Worm (Caenorhabditis elegans) whole organism, L2 larva: ENCODE results near the gene Y11D7A.9.

Experiments
- C34F6.9 ChIP-seq: fragments of 150-350 bp; optimal IDR thresholded peaks from 2 replicates; lab custom pipeline; 2014; ENCODE audit warnings: missing biosample characterization, missing genetic modification characterization
- R02D3.7 ChIP-seq: fragments of 150-350 bp; optimal IDR thresholded peaks from 2 replicates; lab custom pipeline; 2014; ENCODE audit warnings: missing biosample characterization, missing genetic modification characterization
- ZK546.5 ChIP-seq: sonication (generic microtip); optimal IDR thresholded peaks from 2 replicates; lab custom pipeline; 2017; ENCODE audit warnings: missing biosample characterization, missing genetic modification characterization
- alr-1 ChIP-seq: fragments of 150-350 bp; optimal IDR thresholded peaks from 2 replicates; lab custom pipeline; 2014; ENCODE audit warnings: missing biosample characterization, missing genetic modification characterization
- aly-2 ChIP-seq: fragments of 150-350 bp; optimal IDR thresholded peaks from 2 replicates; lab custom pipeline; 2014; ENCODE audit warnings: missing biosample characterization, missing genetic modification characterization
- ama-1 ChIP-seq: fragments of 150-350 bp; optimal IDR thresholded peaks from 2 replicates; lab custom pipeline; 2018; ENCODE audit warnings: inconsistent platforms
- blmp-1 ChIP-seq: sonication (generic microtip); optimal IDR thresholded peaks from 2 replicates; lab custom pipeline; 2017; ENCODE audit warnings: missing genetic modification characterization, mild to moderate bottlenecking, missing compliant biosample characterization, antibody characterized with exemption, moderate library complexity; ENCODE audit not compliant: insufficient read depth
- ceh-16 ChIP-seq: fragments of 150-350 bp; optimal IDR thresholded peaks from 2 replicates; lab custom pipeline; 2014; ENCODE audit warnings: missing biosample characterization, missing genetic modification characterization
- ceh-82 ChIP-seq: fragments of 150-350 bp; optimal IDR thresholded peaks from 2 replicates; lab custom pipeline; 2014; ENCODE audit warnings: missing biosample characterization, missing genetic modification characterization
- crh-2 ChIP-seq: sonication (generic microtip); optimal IDR thresholded peaks from 2 replicates; lab custom pipeline; 2017; ENCODE audit warnings: missing biosample characterization, missing genetic modification characterization
- dmd-4 ChIP-seq: sonication (generic microtip); optimal IDR thresholded peaks from 2 replicates; lab custom pipeline; 2017; ENCODE audit warnings: missing biosample characterization, missing genetic modification characterization
- egl-27 ChIP-seq: sonication (generic microtip); optimal IDR thresholded peaks from 3 replicates; lab custom pipeline; 2017; ENCODE audit warnings: missing biosample characterization, missing genetic modification reagents, missing genetic modification characterization
- elt-3 ChIP-seq: sonication (generic microtip); optimal IDR thresholded peaks from 2 replicates; lab custom pipeline; 2017; ENCODE audit warnings: missing biosample characterization, missing genetic modification characterization
- fos-1 ChIP-seq: fragments of 150-350 bp; optimal IDR thresholded peaks from 2 replicates; lab custom pipeline; 2014; ENCODE audit warnings: missing biosample characterization, missing genetic modification characterization
- gmeb-1 ChIP-seq: fragments of 150-350 bp; optimal IDR thresholded peaks from 2 replicates; lab custom pipeline; 2014; ENCODE audit warnings: missing biosample characterization, missing genetic modification characterization
- lin-11 ChIP-seq: fragments of 150-350 bp; sonication (generic microtip); optimal IDR thresholded peaks from 2 replicates; lab custom pipeline; 2014; ENCODE audit warnings: missing biosample characterization, missing genetic modification characterization, inconsistent platforms, mixed read lengths
- lin-13 ChIP-seq: fragments of 150-350 bp; optimal IDR thresholded peaks from 2 replicates; lab custom pipeline; 2014; ENCODE audit warnings: missing biosample characterization, missing genetic modification reagents, missing genetic modification characterization
- lin-39 ChIP-seq: fragments of 150-350 bp; optimal IDR thresholded peaks from 2 replicates; lab custom pipeline; 2014; ENCODE audit warnings: missing biosample characterization, missing genetic modification reagents, missing genetic modification characterization
- lsy-2 ChIP-seq, 2 experiments: fragments of 150-350 bp in 1 of 2; sonication (generic microtip) in 1 of 2; optimal IDR thresholded peaks; 2 replicates each; lab custom pipeline; 2014 to 2017; ENCODE audit warnings: missing biosample characterization in 2 of 2, missing genetic modification characterization in 2 of 2
- mab-5 ChIP-seq: fragments of 150-350 bp; optimal IDR thresholded peaks from 2 replicates; lab custom pipeline; 2014; ENCODE audit warnings: missing biosample characterization, missing genetic modification characterization
- mbf-1 ChIP-seq: sonication (generic microtip); optimal IDR thresholded peaks from 2 replicates; lab custom pipeline; 2017; ENCODE audit warnings: missing biosample characterization, missing genetic modification characterization
- mdl-1 ChIP-seq, 2 experiments: fragments of 150-350 bp in 1 of 2; sonication (generic microtip) in 1 of 2; optimal IDR thresholded peaks; 2 replicates each; lab custom pipeline; 2017; ENCODE audit warnings: missing biosample characterization in 2 of 2, missing genetic modification characterization in 2 of 2
- nhr-10 ChIP-seq: sonication (generic microtip); optimal IDR thresholded peaks from 2 replicates; lab custom pipeline; 2017; ENCODE audit warnings: missing biosample characterization, missing genetic modification characterization
- nhr-11 ChIP-seq: fragments of 150-350 bp; optimal IDR thresholded peaks from 2 replicates; lab custom pipeline; 2014; ENCODE audit warnings: missing biosample characterization, missing genetic modification characterization
- nhr-12 ChIP-seq: fragments of 150-350 bp; optimal IDR thresholded peaks from 2 replicates; lab custom pipeline; 2014; ENCODE audit warnings: missing biosample characterization, missing genetic modification characterization
- nhr-129 ChIP-seq: fragments of 150-350 bp; optimal IDR thresholded peaks from 2 replicates; lab custom pipeline; 2014; ENCODE audit warnings: missing biosample characterization, missing genetic modification characterization
- nhr-21 ChIP-seq: fragments of 150-350 bp; optimal IDR thresholded peaks from 2 replicates; lab custom pipeline; 2014; ENCODE audit warnings: missing biosample characterization, missing genetic modification characterization
- nhr-23 ChIP-seq: fragments of 150-350 bp; optimal IDR thresholded peaks from 2 replicates; lab custom pipeline; 2014; ENCODE audit warnings: missing biosample characterization, missing genetic modification reagents, missing genetic modification characterization
- nhr-237 ChIP-seq: fragments of 150-350 bp; optimal IDR thresholded peaks from 2 replicates; lab custom pipeline; 2014; ENCODE audit warnings: missing biosample characterization, missing genetic modification characterization
- nhr-25 ChIP-seq: fragments of 150-350 bp; sonication (generic microtip); optimal IDR thresholded peaks from 3 replicates; lab custom pipeline; 2014; ENCODE audit warnings: missing biosample characterization, missing genetic modification characterization
- nhr-6 ChIP-seq: fragments of 150-350 bp; optimal IDR thresholded peaks from 2 replicates; lab custom pipeline; 2014; ENCODE audit warnings: missing biosample characterization, missing genetic modification characterization
- nhr-77 ChIP-seq: fragments of 150-350 bp; optimal IDR thresholded peaks from 2 replicates; lab custom pipeline; 2014; ENCODE audit warnings: missing biosample characterization, missing genetic modification characterization
- peb-1 ChIP-seq: fragments of 150-350 bp; optimal IDR thresholded peaks from 2 replicates; lab custom pipeline; 2014; ENCODE audit warnings: missing biosample characterization, missing genetic modification characterization
- sem-4 ChIP-seq: fragments of 150-350 bp; optimal IDR thresholded peaks from 2 replicates; lab custom pipeline; 2014; ENCODE audit warnings: missing biosample characterization, missing genetic modification reagents, missing genetic modification characterization
- skn-1 ChIP-seq: sonication (generic microtip); optimal IDR thresholded peaks from 2 replicates; lab custom pipeline; 2017; ENCODE audit warnings: missing biosample characterization, missing genetic modification characterization
- sma-9 ChIP-seq, 2 experiments: fragments of 150-350 bp in 1 of 2; sonication (generic microtip) in 1 of 2; optimal IDR thresholded peaks; 2 replicates each; lab custom pipeline; 2014 to 2016; ENCODE audit warnings: missing genetic modification characterization in 2 of 2, mild to moderate bottlenecking in 1 of 2, missing biosample characterization in 1 of 2, missing compliant biosample characterization in 1 of 2, missing genetic modification reagents in 1 of 2, moderate library complexity in 1 of 2
- snpc-4 ChIP-seq: fragments of 150-350 bp; optimal IDR thresholded peaks from 2 replicates; lab custom pipeline; 2014; ENCODE audit warnings: missing biosample characterization, missing genetic modification characterization
- unc-39 ChIP-seq: fragments of 150-350 bp; optimal IDR thresholded peaks from 2 replicates; lab custom pipeline; 2014; ENCODE audit warnings: missing biosample characterization, missing genetic modification characterization
- unc-55 ChIP-seq: fragments of 150-350 bp; sonication (generic microtip); optimal IDR thresholded peaks from 3 replicates; lab custom pipeline; 2014; ENCODE audit warnings: missing biosample characterization, missing genetic modification reagents, missing genetic modification characterization
- unc-62 ChIP-seq: fragments of 150-350 bp; optimal IDR thresholded peaks from 2 replicates; lab custom pipeline; 2014; ENCODE audit warnings: missing biosample characterization, missing genetic modification reagents, missing genetic modification characterization
- zag-1 ChIP-seq: fragments of 150-350 bp; optimal IDR thresholded peaks from 2 replicates; lab custom pipeline; 2014; ENCODE audit warnings: missing biosample characterization, missing genetic modification characterization
- ztf-1 ChIP-seq: fragments of 200-800 bp; sonication (Bioruptor generic); conservative IDR thresholded peaks from 2 replicates; pipeline ENCODE4 v1.3.6; 2022; ENCODE audit warnings: missing genetic modification characterization, missing compliant biosample characterization
- ztf-11 ChIP-seq: sonication (generic microtip); optimal IDR thresholded peaks from 2 replicates; lab custom pipeline; 2017; ENCODE audit warnings: missing biosample characterization, missing genetic modification characterization
- ztf-4 ChIP-seq: fragments of 150-350 bp; optimal IDR thresholded peaks from 2 replicates; lab custom pipeline; 2014; ENCODE audit warnings: missing biosample characterization, missing genetic modification characterization

Gene Y11D7A.9

DNA sequence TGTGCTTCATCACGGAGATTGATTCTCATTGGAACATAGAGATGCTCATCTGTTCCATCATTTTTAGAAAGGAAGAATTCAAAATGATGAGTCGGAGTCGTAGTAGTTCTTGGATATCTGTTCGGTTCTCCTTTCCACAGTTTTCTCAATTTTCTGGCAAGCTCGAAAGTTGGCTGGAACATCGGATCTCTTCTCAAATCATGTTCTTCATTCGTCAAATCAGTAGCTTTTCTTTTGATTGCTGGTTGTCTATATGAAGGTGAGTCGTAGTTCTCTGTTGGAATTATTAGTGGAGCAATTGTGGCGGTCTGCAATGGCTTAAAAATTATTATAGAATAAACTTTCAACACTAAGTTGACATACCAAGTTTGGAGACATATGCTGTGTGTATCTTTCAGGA lies 6.4 kb upstream of the Y11D7A.9 start:
- TF ChIP-seq nhr-23 (tag; lab: Kevin White, UChicago) (no peak), ZK546.5 (tag; lab: Kevin White, UChicago) (no peak), R02D3.7 (tag; lab: Kevin White, UChicago) (no peak), egl-27 (tag; lab: Kevin White, UChicago) (no peak), nhr-77 (no peak), lin-11 (tag; lab: Kevin White, UChicago) (no peak), alr-1 (tag; lab: Kevin White, UChicago) (no peak), lin-39 (no peak), nhr-11 (tag; lab: Kevin White, UChicago) (no peak), nhr-21 (no peak), ztf-4 (tag; lab: Kevin White, UChicago) (no peak), mbf-1 (tag; lab: Kevin White, UChicago) (no peak), crh-2 (tag; lab: Kevin White, UChicago) (no peak), unc-39 (tag; lab: Kevin White, UChicago) (no peak), mab-5 (no peak)

DNA sequence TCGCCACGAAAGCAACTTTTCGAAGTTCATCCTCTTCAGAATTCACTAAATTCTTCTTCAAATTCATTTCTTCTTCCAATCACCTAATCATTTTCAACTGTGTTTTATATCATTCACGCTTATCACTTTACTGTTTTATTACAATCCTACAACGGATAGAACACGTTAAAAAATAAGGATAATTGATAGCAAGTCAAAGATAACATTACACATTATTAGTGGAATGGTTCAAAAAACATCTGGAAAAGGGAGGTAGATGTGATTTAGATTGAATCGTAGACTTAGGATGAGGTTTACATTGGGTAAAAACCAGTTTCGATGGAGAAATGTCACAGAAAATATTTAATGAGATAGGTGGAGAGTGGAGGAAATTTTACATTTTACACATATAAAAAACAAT lies 5.8 kb upstream of the Y11D7A.9 start, which contains the start of gene col-120:
TSS of gene col-120 (minus strand) at position 101 of the 400 bp plus-strand sequence.
- TF ChIP-seq unc-62 (GFP tag; lab: Kevin White, UChicago) = no peak
- TF ChIP-seq nhr-23 (tag; lab: Kevin White, UChicago) = no peak
- no peak for TF ChIP-seq unc-39 (tag; lab: Kevin White, UChicago)
- TF ChIP-seq nhr-10 = no peak
- TF ChIP-seq lin-11 (tag; lab: Kevin White, UChicago) = no peak
- TF ChIP-seq ztf-1 = no peak
- TF ChIP-seq mbf-1 (tag; lab: Kevin White, UChicago) = no peak
- no peak for TF ChIP-seq peb-1 (tag; lab: Kevin White, UChicago)
- no peak for TF ChIP-seq R02D3.7 (tag; lab: Kevin White, UChicago)
- no peak for TF ChIP-seq blmp-1 (tag; lab: Kevin White, UChicago)
- TF ChIP-seq lin-13 = no peak
- TF ChIP-seq aly-2 (tag; lab: Kevin White, UChicago) = no peak
- no peak for TF ChIP-seq fos-1 (tag; lab: Kevin White, UChicago)
- no peak for TF ChIP-seq lsy-2 (tag; optimal IDR thresholded peaks at IDR 0.05; lab: Kevin White, UChicago)
- TF ChIP-seq dmd-4 (tag; lab: Kevin White, UChicago) = no peak

- TF ChIP-seq sma-9 (GFP tag; optimal IDR thresholded peaks at IDR 0.05; lab: Kevin White, UChicago) (no peak), sma-9 (tag; optimal IDR thresholded peaks at IDR 0.05; lab: Kevin White, UChicago) (no peak), nhr-6 (tag; lab: Kevin White, UChicago) (no peak), mab-5 (no peak)
Observed at ce11 chrIV:9260826-9261225, 4.9 kb upstream of the Y11D7A.9 start.

DNA sequence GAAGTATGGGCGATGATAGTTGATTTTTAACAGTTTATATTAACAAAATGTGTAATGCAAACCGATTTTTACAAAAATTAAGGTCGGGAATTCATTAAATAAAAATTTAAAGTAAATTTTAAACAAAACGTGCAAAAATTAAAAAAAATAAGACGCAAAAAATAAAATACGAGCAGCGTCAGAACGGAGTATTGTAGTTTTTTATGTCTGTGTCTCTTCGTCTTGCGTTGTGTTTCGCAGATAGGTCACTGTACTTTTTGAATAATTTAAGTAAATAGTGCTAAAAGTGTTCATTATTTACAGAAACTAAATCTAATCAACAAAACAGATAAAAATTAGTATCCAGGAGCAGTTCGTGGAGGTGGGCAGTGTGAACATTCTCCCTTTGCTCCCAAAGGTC lies 4.4 kb upstream of the Y11D7A.9 start:
- peak; percentile 44 for TF ChIP-seq gmeb-1 (tag; lab: Kevin White, UChicago)
- TF ChIP-seq lin-39 = no peak
- TF ChIP-seq R02D3.7 (tag; lab: Kevin White, UChicago) = no peak
- TF ChIP-seq nhr-25 (tag; lab: Kevin White, UChicago) = no peak
- TF ChIP-seq nhr-129 = peak; percentile 2
- no peak for TF ChIP-seq snpc-4
- TF ChIP-seq alr-1 (tag; lab: Kevin White, UChicago) = no peak
- TF ChIP-seq nhr-6 (tag; lab: Kevin White, UChicago) = no peak
- no peak for TF ChIP-seq lsy-2 (tag; optimal IDR thresholded peaks at IDR 0.05; lab: Kevin White, UChicago)
- no peak for TF ChIP-seq ztf-1
- no peak for TF ChIP-seq nhr-237 (tag; lab: Kevin White, UChicago)
- TF ChIP-seq zag-1 (tag; lab: Kevin White, UChicago) = no peak
- TF ChIP-seq ztf-4 (tag; lab: Kevin White, UChicago) = no peak
- TF ChIP-seq ama-1 (lab: Kevin White, UChicago) = no peak
- TF ChIP-seq C34F6.9 (tag; lab: Kevin White, UChicago) = peak; percentile 66
- TF ChIP-seq skn-1 = no peak
- no peak for TF ChIP-seq mdl-1 (tag; optimal IDR thresholded peaks at IDR 0.05; lab: Kevin White, UChicago)
- no peak for TF ChIP-seq ceh-16 (tag; lab: Kevin White, UChicago)
- no peak for TF ChIP-seq nhr-11 (tag; lab: Kevin White, UChicago)
- TF ChIP-seq sem-4 (tag; lab: Kevin White, UChicago) = no peak
- TF ChIP-seq nhr-77 = no peak
- TF ChIP-seq aly-2 (tag; lab: Kevin White, UChicago) = no peak
- TF ChIP-seq unc-55 (GFP tag; lab: Kevin White, UChicago) = peak; percentile 60
- TF ChIP-seq crh-2 (tag; lab: Kevin White, UChicago) = no peak
- TF ChIP-seq sma-9 (GFP tag; optimal IDR thresholded peaks at IDR 0.05; lab: Kevin White, UChicago) = peak; percentile 15
- no peak for TF ChIP-seq sma-9 (tag; optimal IDR thresholded peaks at IDR 0.05; lab: Kevin White, UChicago)
- TF ChIP-seq nhr-10 = no peak
- TF ChIP-seq blmp-1 (tag; lab: Kevin White, UChicago) = no peak
- no peak for TF ChIP-seq unc-62 (GFP tag; lab: Kevin White, UChicago)
- no peak for TF ChIP-seq ceh-82 (tag; lab: Kevin White, UChicago)
- no peak for TF ChIP-seq egl-27 (tag; lab: Kevin White, UChicago)
- TF ChIP-seq ztf-11 (tag; lab: Kevin White, UChicago) = no peak
- no peak for TF ChIP-seq nhr-12
- no peak for TF ChIP-seq elt-3 (tag; lab: Kevin White, UChicago)
- no peak for TF ChIP-seq fos-1 (tag; lab: Kevin White, UChicago)
